Fruit fly (Drosophila melanogaster) whole organism, embryonic: ENCODE results near the gene CG31278.

Experiments used
- ATbp ChIP-seq: fragments of 200-800 bp; sonication (Bioruptor generic); optimal IDR thresholded peaks from 2 replicates; lab custom pipeline; 2017; ENCODE audit warnings: missing biosample characterization, mild to moderate bottlenecking, missing genetic modification characterization, missing genetic modification reagents
- B-H2 ChIP-seq: fragments of 200-800 bp; sonication (Bioruptor generic); optimal IDR thresholded peaks from 2 replicates; lab custom pipeline; 2018; ENCODE audit warnings: missing biosample characterization, mild to moderate bottlenecking, missing genetic modification characterization
- CG10209 ChIP-seq: fragments of 200-800 bp; sonication (Bioruptor generic); optimal IDR thresholded peaks from 3 replicates; lab custom pipeline; 2017; ENCODE audit warnings: missing biosample characterization, mild to moderate bottlenecking, missing genetic modification characterization, missing genetic modification reagents
- CG11247 ChIP-seq: fragments of 200-800 bp; sonication (Bioruptor generic); IDR thresholded peaks from 2 replicates; pipeline ENCODE4 v1.3.6; 2022; ENCODE audit warnings: missing biosample characterization, missing genetic modification characterization
- CG11560 ChIP-seq: fragments of 200-800 bp; sonication (Bioruptor generic); IDR thresholded peaks from 3 replicates; pipeline ENCODE4 v1.3.6; 2022; ENCODE audit warnings: missing biosample characterization, missing genetic modification characterization
- CG11723 ChIP-seq: fragments of 200-800 bp; sonication (Bioruptor generic); optimal IDR thresholded peaks from 2 replicates; lab custom pipeline; 2017; ENCODE audit warnings: missing biosample characterization, mild to moderate bottlenecking, missing genetic modification characterization
- CG15514 ChIP-seq: fragments of 200-800 bp; sonication (Bioruptor generic); optimal IDR thresholded peaks from 3 replicates; lab custom pipeline; 2017; ENCODE audit warnings: missing biosample characterization, missing genetic modification characterization, mild to moderate bottlenecking, moderate library complexity, missing genetic modification reagents
- CG17612 ChIP-seq: fragments of 200-800 bp; sonication (Bioruptor generic); IDR thresholded peaks from 2 replicates; pipeline ENCODE4 v1.3.6; 2022; ENCODE audit warnings: missing biosample characterization, missing genetic modification characterization
- CG18476 ChIP-seq: fragments of 200-800 bp; sonication (Bioruptor generic); optimal IDR thresholded peaks from 2 replicates; lab custom pipeline; 2016; ENCODE audit warnings: missing biosample characterization, mild to moderate bottlenecking, missing genetic modification characterization
- CG2678 ChIP-seq: fragments of 200-800 bp; sonication (Bioruptor generic); optimal IDR thresholded peaks from 3 replicates; lab custom pipeline; 2019; ENCODE audit warnings: missing biosample characterization, mild to moderate bottlenecking, missing genetic modification characterization, moderate library complexity
- CG31224 ChIP-seq: fragments of 200-800 bp; sonication (Bioruptor generic); IDR thresholded peaks from 2 replicates; pipeline ENCODE4 v1.3.6; 2022; ENCODE audit warnings: missing biosample characterization, missing genetic modification characterization
- CG3163 ChIP-seq: fragments of 200-800 bp; sonication (Bioruptor generic); optimal IDR thresholded peaks from 3 replicates; lab custom pipeline; 2016; ENCODE audit warnings: missing biosample characterization, missing genetic modification characterization
- CG5180 ChIP-seq: fragments of 200-800 bp; sonication (Bioruptor generic); optimal IDR thresholded peaks from 3 replicates; lab custom pipeline; 2017; ENCODE audit warnings: missing biosample characterization, missing genetic modification characterization, mild to moderate bottlenecking, moderate library complexity, missing genetic modification reagents
- CG5953 ChIP-seq: fragments of 200-800 bp; sonication (Bioruptor generic); IDR thresholded peaks from 2 replicates; pipeline ENCODE4 v1.3.6; 2022; ENCODE audit warnings: missing biosample characterization, missing genetic modification characterization
- CG6683 ChIP-seq: fragments of 200-800 bp; sonication (Bioruptor generic); optimal IDR thresholded peaks from 2 replicates; lab custom pipeline; 2017; ENCODE audit warnings: missing biosample characterization, mild to moderate bottlenecking, missing genetic modification characterization, missing genetic modification reagents
- CG6791 ChIP-seq: fragments of 200-800 bp; sonication (Bioruptor generic); IDR thresholded peaks from 3 replicates; pipeline ENCODE4 v1.3.6; 2022; ENCODE audit warnings: missing biosample characterization, missing genetic modification characterization; ENCODE audit not compliant: partially characterized antibody
- CG7987 ChIP-seq: fragments of 200-800 bp; sonication (Bioruptor generic); optimal IDR thresholded peaks from 2 replicates; lab custom pipeline; 2018; ENCODE audit warnings: missing biosample characterization, mild to moderate bottlenecking, missing genetic modification characterization, moderate library complexity
- CG8089 ChIP-seq: fragments of 200-800 bp; sonication (Bioruptor generic); optimal IDR thresholded peaks from 3 replicates; lab custom pipeline; 2016; ENCODE audit warnings: missing biosample characterization, missing genetic modification characterization
- Dek ChIP-seq: fragments of 200-800 bp; sonication (Bioruptor generic); optimal IDR thresholded peaks from 3 replicates; lab custom pipeline; 2019; ENCODE audit warnings: missing biosample characterization, mild to moderate bottlenecking, missing genetic modification characterization, moderate library complexity
- Ets65A ChIP-seq: fragments of 200-800 bp; sonication (Bioruptor generic); peaks from one replicate; lab custom pipeline; 2016; ENCODE audit warnings: missing biosample characterization, missing genetic modification characterization
- HLH4C ChIP-seq: fragments of 200-800 bp; sonication (Bioruptor generic); IDR thresholded peaks from 3 replicates; pipeline ENCODE4 v1.3.6; 2022; ENCODE audit warnings: missing biosample characterization, missing genetic modification characterization; ENCODE audit not compliant: partially characterized antibody
- Hr3 ChIP-seq: fragments of 200-800 bp; sonication (Bioruptor generic); optimal IDR thresholded peaks from 3 replicates; lab custom pipeline; 2016; ENCODE audit warnings: missing biosample characterization, missing genetic modification characterization
- Max ChIP-seq: fragments of 200-800 bp; sonication (Bioruptor generic); optimal IDR thresholded peaks from 2 replicates; lab custom pipeline; 2016; ENCODE audit warnings: missing biosample characterization, mild to moderate bottlenecking, missing genetic modification characterization
- Ssrp ChIP-seq: fragments of 200-800 bp; sonication (Bioruptor generic); optimal IDR thresholded peaks from 2 replicates; lab custom pipeline; 2018; ENCODE audit warnings: missing biosample characterization, mild to moderate bottlenecking, missing genetic modification characterization, moderate library complexity
- btn ChIP-seq: fragments of 200-800 bp; sonication (Bioruptor generic); optimal IDR thresholded peaks from 2 replicates; lab custom pipeline; 2016; ENCODE audit warnings: missing biosample characterization, missing genetic modification characterization
- fd102C ChIP-seq: fragments of 200-800 bp; sonication (Bioruptor generic); optimal IDR thresholded peaks from 2 replicates; lab custom pipeline; 2018; ENCODE audit warnings: missing biosample characterization, mild to moderate bottlenecking, missing genetic modification characterization, moderate library complexity
- fd96Cb ChIP-seq: fragments of 200-800 bp; sonication (Bioruptor generic); optimal IDR thresholded peaks from 2 replicates; lab custom pipeline; 2018; ENCODE audit warnings: missing biosample characterization, mild to moderate bottlenecking, missing genetic modification characterization, moderate library complexity
- gcm2 ChIP-seq: fragments of 200-800 bp; sonication (Bioruptor generic); optimal IDR thresholded peaks from 2 replicates; lab custom pipeline; 2016; ENCODE audit warnings: missing biosample characterization, missing genetic modification characterization
- ham ChIP-seq: fragments of 200-800 bp; sonication (Bioruptor generic); IDR thresholded peaks from 2 replicates; pipeline ENCODE4 v1.3.6; 2022; ENCODE audit warnings: missing biosample characterization, missing genetic modification characterization
- her ChIP-seq: fragments of 200-800 bp; sonication (Bioruptor generic); optimal IDR thresholded peaks from 2 replicates; lab custom pipeline; 2016; ENCODE audit warnings: missing biosample characterization, missing genetic modification characterization
- kay ChIP-seq: fragments of 200-800 bp; sonication (Bioruptor generic); optimal IDR thresholded peaks from 2 replicates; lab custom pipeline; 2016; ENCODE audit warnings: missing biosample characterization, missing genetic modification characterization
- ken ChIP-seq: fragments of 200-800 bp; sonication (Bioruptor generic); IDR thresholded peaks from 3 replicates; pipeline ENCODE4 v1.3.6; 2022; ENCODE audit warnings: missing biosample characterization, missing genetic modification characterization
- knrl ChIP-seq: fragments of 200-800 bp; sonication (Bioruptor generic); IDR thresholded peaks from 3 replicates; pipeline ENCODE4 v1.3.6; 2022; ENCODE audit warnings: missing biosample characterization, missing genetic modification characterization; ENCODE audit not compliant: partially characterized antibody
- ranshi ChIP-seq: fragments of 200-800 bp; sonication (Bioruptor generic); IDR thresholded peaks from 2 replicates; pipeline ENCODE4 v1.3.6; 2022; ENCODE audit warnings: missing biosample characterization, missing genetic modification characterization
- salm ChIP-seq: fragments of 200-800 bp; sonication (Bioruptor generic); optimal IDR thresholded peaks from 2 replicates; lab custom pipeline; 2018; ENCODE audit warnings: missing biosample characterization, mild to moderate bottlenecking, missing genetic modification characterization
- schlank ChIP-seq: fragments of 200-800 bp; sonication (Bioruptor generic); optimal IDR thresholded peaks from 2 replicates; lab custom pipeline; 2018; ENCODE audit warnings: missing biosample characterization, mild to moderate bottlenecking, missing genetic modification characterization
- slou ChIP-seq: fragments of 200-800 bp; sonication (Bioruptor generic); optimal IDR thresholded peaks from 3 replicates; lab custom pipeline; 2016; ENCODE audit warnings: missing biosample characterization, missing genetic modification characterization
- sna ChIP-seq: fragments of 200-800 bp; sonication (Bioruptor generic); IDR thresholded peaks from 2 replicates; pipeline ENCODE4 v1.3.6; 2022; ENCODE audit warnings: missing biosample characterization, missing genetic modification characterization; ENCODE audit not compliant: partially characterized antibody
- sqz ChIP-seq: fragments of 200-800 bp; sonication (Bioruptor generic); optimal IDR thresholded peaks from 3 replicates; lab custom pipeline; 2018; ENCODE audit warnings: missing biosample characterization, mild to moderate bottlenecking, missing genetic modification characterization
- ssp ChIP-seq: fragments of 200-800 bp; sonication (Bioruptor generic); IDR thresholded peaks from 2 replicates; pipeline ENCODE4 v1.3.6; 2022; ENCODE audit warnings: missing biosample characterization, missing genetic modification characterization
- tap ChIP-seq: fragments of 200-800 bp; optimal IDR thresholded peaks from 3 replicates; lab custom pipeline; 2019; ENCODE audit warnings: missing biosample characterization, mild to moderate bottlenecking, missing genetic modification characterization, moderate library complexity
- tin ChIP-seq: fragments of 200-800 bp; sonication (Bioruptor generic); optimal IDR thresholded peaks from 3 replicates; lab custom pipeline; 2016; ENCODE audit warnings: missing biosample characterization, missing genetic modification characterization
- tll ChIP-seq, 2 experiments: fragments of 200-800 bp in 1 of 2; fragments of >200 bp in 1 of 2; sonication (Bioruptor generic) in 1 of 2; optimal IDR thresholded peaks; 2 replicates each; lab custom pipeline; 2017 to 2019; ENCODE audit warnings: missing biosample characterization in 2 of 2, missing genetic modification characterization in 2 of 2, mild to moderate bottlenecking in 1 of 2, moderate library complexity in 1 of 2
- tna ChIP-seq: fragments of 200-800 bp; sonication (Bioruptor generic); IDR thresholded peaks from 2 replicates; pipeline ENCODE4 v1.3.6; 2022; ENCODE audit warnings: missing biosample characterization, missing genetic modification characterization; ENCODE audit not compliant: partially characterized antibody
- toy ChIP-seq: fragments of 200-800 bp; sonication (Bioruptor generic); IDR thresholded peaks from 2 replicates; pipeline ENCODE4 v1.3.6; 2022; ENCODE audit warnings: missing biosample characterization, missing genetic modification characterization
- usp ChIP-seq: fragments of >200 bp; optimal IDR thresholded peaks from 2 replicates; lab custom pipeline; 2017; ENCODE audit warnings: missing biosample characterization, missing genetic modification characterization
- vvl ChIP-seq: fragments of 200-800 bp; sonication (Bioruptor generic); IDR thresholded peaks from 2 replicates; pipeline ENCODE4 v1.3.6; 2022; ENCODE audit warnings: missing biosample characterization, missing genetic modification characterization
- zen2 ChIP-seq: fragments of 200-800 bp; sonication (Bioruptor generic); IDR thresholded peaks from 3 replicates; pipeline ENCODE4 v1.3.6; 2022; ENCODE audit warnings: missing biosample characterization, missing genetic modification characterization; ENCODE audit not compliant: partially characterized antibody

The CG31278 gene

dm6 chr3R:10680825-10681681 is 27.1 kb downstream of the CG31278 start, which contains the start of gene Phyhd1 (continued):
- peak; percentile 94 for TF ChIP-seq Dek
- peak; percentile 97 for TF ChIP-seq ATbp (GFP tag; lab: Kevin White, UChicago)
- TF ChIP-seq ken, result peak; percentile 97
- TF ChIP-seq CG8089, result peak; percentile 94
- peak; percentile 69 for TF ChIP-seq slou (GFP tag; lab: Kevin White, UChicago)
- peak; percentile 83 for TF ChIP-seq CG11723
- no peak; the same call in 1 of the 2 replicates for TF ChIP-seq tna
- TF ChIP-seq usp (GFP tag; lab: Kevin White, UChicago), result no peak
- peak; percentile 91 for TF ChIP-seq CG7987 (GFP tag; lab: Kevin White, UChicago)
- TF ChIP-seq Max, result peak; percentile 97
- TF ChIP-seq gcm2, result peak; percentile 89
- TF ChIP-seq CG6683, result peak; percentile 86
- TF ChIP-seq tll (GFP tag; optimal IDR thresholded peaks at IDR 0.05; lab: Kevin White, UChicago), result peak in 1 of 2 experiments; percentile 60
- peak; percentile 96 for TF ChIP-seq ranshi (GFP tag; lab: Robert Waterston, UW)
- TF ChIP-seq Ets65A, result peak; percentile 98
- no peak for TF ChIP-seq knrl (GFP tag; lab: Robert Waterston, UW)
- peak; percentile 82 for TF ChIP-seq ssp
- peak; percentile 93 for TF ChIP-seq tin (GFP tag; lab: Kevin White, UChicago)
- peak; percentile 97 for TF ChIP-seq fd96Cb (tag; lab: Kevin White, UChicago)
- TF ChIP-seq sqz (GFP tag; lab: Kevin White, UChicago), result peak; percentile 89
- TF ChIP-seq CG3163 (GFP tag; lab: Kevin White, UChicago), result peak; percentile 85
- TF ChIP-seq B-H2 (GFP tag; lab: Kevin White, UChicago), result peak; percentile 54
- TF ChIP-seq CG31224 (GFP tag; lab: Robert Waterston, UW), result peak; percentile 90
- peak; percentile 91 for TF ChIP-seq CG15514 (GFP tag; lab: Kevin White, UChicago)
- TF ChIP-seq fd102C, result no peak
- peak; percentile 95 for TF ChIP-seq CG10209
- TF ChIP-seq CG18476 (GFP tag; lab: Kevin White, UChicago), result peak; percentile 95
- no peak for TF ChIP-seq CG6791 (GFP tag; lab: Robert Waterston, UW)
- no peak for TF ChIP-seq HLH4C (GFP tag; lab: Robert Waterston, UW)
- peak; percentile 94 for TF ChIP-seq Hr3 (GFP tag; lab: Kevin White, UChicago)
- TF ChIP-seq Ssrp, result peak; percentile 91
- TF ChIP-seq kay, result peak; percentile 95
- TF ChIP-seq tap (tag; lab: Kevin White, UChicago), result peak; percentile 93
- peak; percentile 70 for TF ChIP-seq CG5180
- no peak for TF ChIP-seq sna (GFP tag; lab: Robert Waterston, UW)
- TF ChIP-seq toy (GFP tag; lab: Robert Waterston, UW), result peak; percentile 81
- peak; percentile 97 for TF ChIP-seq vvl (GFP tag; lab: Robert Waterston, UW)
- TF ChIP-seq CG5953 (GFP tag; lab: Robert Waterston, UW), result peak; percentile 88
- TF ChIP-seq her (GFP tag; lab: Kevin White, UChicago), result peak; percentile 95
- peak; percentile 95 for TF ChIP-seq salm (tag; lab: Kevin White, UChicago)
- TF ChIP-seq CG11560 (tag; lab: Robert Waterston, UW), result peak; percentile 82
- peak; percentile 95 for TF ChIP-seq CG2678 (tag; lab: Kevin White, UChicago)
- TF ChIP-seq CG11247 (GFP tag; lab: Robert Waterston, UW), result peak; percentile 90
- TF ChIP-seq btn (GFP tag; lab: Kevin White, UChicago), result peak; percentile 92
- TF ChIP-seq CG17612 (GFP tag; lab: Robert Waterston, UW), result peak; percentile 76
- TF ChIP-seq zen2, result no peak
- peak; percentile 88 for TF ChIP-seq schlank (tag; lab: Kevin White, UChicago)
- peak; percentile 55; the same call in 1 of the 2 replicates for TF ChIP-seq ham (GFP tag; lab: Robert Waterston, UW)
